Worm (Caenorhabditis elegans): ENCODE measurements around the gene tag-164.

Gene tag-164

ce11 chrIII:13439415-13439814 is 19.9 kb upstream of the tag-164 start, which contains the start of gene ciao-2B:
TSS of gene ciao-2B (minus strand) at chrIII:13439544.
- TF ChIP-seq C08G9.2 (tag; optimal IDR thresholded peaks at IDR 0.05): peak; percentile 70
- TF ChIP-seq tbx-7 (tag; optimal IDR thresholded peaks at IDR 0.05): peak; percentile 5
- TF ChIP-seq sox-4 (tag; optimal IDR thresholded peaks at IDR 0.05): no peak
- TF ChIP-seq pag-3 (tag; optimal IDR thresholded peaks at IDR 0.05; ENCODE audit: borderline replicate concordance): no peak
- TF ChIP-seq ceh-2 (tag; optimal IDR thresholded peaks at IDR 0.05): peak; percentile 25
- TF ChIP-seq ets-4 (tag; optimal IDR thresholded peaks at IDR 0.05): peak; percentile 62
- TF ChIP-seq hlh-8 (tag; optimal IDR thresholded peaks at IDR 0.05): peak; percentile 28
- TF ChIP-seq ama-1 (optimal IDR thresholded peaks at IDR 0.05): no peak
- peak; percentile 66 for TF ChIP-seq ceh-31 (tag; optimal IDR thresholded peaks at IDR 0.05)

ce11 chrIII:13452824-13453223 is 6.5 kb upstream of the tag-164 start:
- TF ChIP-seq npax-4 (tag; optimal IDR thresholded peaks at IDR 0.05): no peak
- TF ChIP-seq dmd-4 (tag; optimal IDR thresholded peaks at IDR 0.05; ENCODE audit: borderline replicate concordance): no peak
- no peak for TF ChIP-seq K02D7.2 (tag; optimal IDR thresholded peaks at IDR 0.05)
- no peak for TF ChIP-seq ztf-16 (tag; optimal IDR thresholded peaks at IDR 0.05)
- TF ChIP-seq mec-3 (tag; optimal IDR thresholded peaks at IDR 0.05; ENCODE audit: borderline replicate concordance): no peak
- no peak for TF ChIP-seq pha-4 (tag; optimal IDR thresholded peaks at IDR 0.05)
- TF ChIP-seq pag-3 (tag; optimal IDR thresholded peaks at IDR 0.05; ENCODE audit: borderline replicate concordance): no peak

ce11 chrIII:13455207-13455606 is 4.1 kb upstream of the tag-164 start, which contains the start of gene cua-1:
TSS of gene cua-1 (minus strand) at chrIII:13455307.
- TF ChIP-seq unc-3 (GFP tag; conservative IDR thresholded peaks at IDR 0.05) (no peak), unc-3 (tag; optimal IDR thresholded peaks at IDR 0.05) (no peak), fkh-6 (tag; optimal IDR thresholded peaks at IDR 0.05) (no peak), fax-1 (tag; optimal IDR thresholded peaks at IDR 0.05) (no peak)

ce11 chrIII:13455816-13456215 is 3.5 kb upstream of the tag-164 start:
- TF ChIP-seq Y22D7AL.16 (tag; optimal IDR thresholded peaks at IDR 0.05) (no peak), fkh-10 (GFP tag; optimal IDR thresholded peaks at IDR 0.05) (no peak), nhr-11 (tag; optimal IDR thresholded peaks at IDR 0.05) (no peak), unc-42 (tag; optimal IDR thresholded peaks at IDR 0.05) (peak; percentile 15)

ce11 chrIII:13457305-13457704 is 2.0 kb upstream of the tag-164 start:
- TF ChIP-seq ceh-24 (tag; optimal IDR thresholded peaks at IDR 0.05) (no peak), ahr-1 (tag; optimal IDR thresholded peaks at IDR 0.05) (no peak), C38D4.7 (GFP tag; optimal IDR thresholded peaks at IDR 0.05) (no peak), pros-1 (tag; optimal IDR thresholded peaks at IDR 0.05) (no peak), pha-2 (tag; optimal IDR thresholded peaks at IDR 0.05) (no peak)

- TF ChIP-seq ceh-14 (tag; optimal IDR thresholded peaks at IDR 0.05) (no peak), pha-4 (tag; optimal IDR thresholded peaks at IDR 0.05) (no peak), unc-42 (tag; optimal IDR thresholded peaks at IDR 0.05) (no peak), dmd-4 (tag; optimal IDR thresholded peaks at IDR 0.05; ENCODE audit: borderline replicate concordance) (no peak), ceh-24 (tag; optimal IDR thresholded peaks at IDR 0.05) (no peak), ttx-3 (tag; optimal IDR thresholded peaks at IDR 0.05) (no peak), ceh-45 (GFP tag; IDR thresholded peaks at IDR 0.05) (no peak), ceh-31 (tag; optimal IDR thresholded peaks at IDR 0.05) (no peak), lim-6 (tag; optimal IDR thresholded peaks at IDR 0.05) (no peak), npax-4 (tag; optimal IDR thresholded peaks at IDR 0.05) (no peak), pha-2 (tag; optimal IDR thresholded peaks at IDR 0.05) (no peak), K02D7.2 (tag; optimal IDR thresholded peaks at IDR 0.05) (no peak), ceh-6 (GFP tag; optimal IDR thresholded peaks at IDR 0.05) (no peak), rnt-1 (tag; optimal IDR thresholded peaks at IDR 0.05) (no peak), pat-9 (tag; optimal IDR thresholded peaks at IDR 0.05) (no peak), pag-3 (tag; optimal IDR thresholded peaks at IDR 0.05; ENCODE audit: borderline replicate concordance) (no peak)
These were observed 2.2 kb downstream of the tag-164 start for ce11 chrIII:13461535-13461934.

Measured in whole organism, late embryonic.